Worm (Caenorhabditis elegans) whole organism, L4 larva: ENCODE data around the gene str-232.

ENCODE experiments used
- D1046.2 ChIP-seq: fragments of 200-800 bp; sonication (Bioruptor generic); IDR thresholded peaks from 2 replicates; pipeline ENCODE4 v1.3.6; 2022; ENCODE audit warnings: missing genetic modification characterization, missing compliant biosample characterization
- F49E8.2 ChIP-seq: sonication (generic microtip); optimal IDR thresholded peaks from 2 replicates; lab custom pipeline; 2016; ENCODE audit warnings: missing compliant biosample characterization, mild to moderate bottlenecking, missing genetic modification characterization, borderline replicate concordance
- T20F7.1 ChIP-seq: fragments of 200-800 bp; sonication (Bioruptor generic); optimal IDR thresholded peaks from 2 replicates; lab custom pipeline; 2018; ENCODE audit warnings: mild to moderate bottlenecking, missing genetic modification characterization, missing compliant biosample characterization
- Y5F2A.4 ChIP-seq: fragments of 200-800 bp; sonication (Bioruptor generic); optimal IDR thresholded peaks from 2 replicates; lab custom pipeline; 2018; ENCODE audit warnings: mild to moderate bottlenecking, missing genetic modification characterization, missing compliant biosample characterization
- ZK546.5 ChIP-seq, 2 experiments: sonication (generic microtip); optimal IDR thresholded peaks; 2 replicates each; lab custom pipeline; 2017; ENCODE audit warnings: missing biosample characterization in 2 of 2, missing genetic modification characterization in 2 of 2
- aha-1 ChIP-seq: fragments of 150-350 bp; peaks from one replicate; lab custom pipeline; 2014; ENCODE audit warnings: missing biosample characterization, missing genetic modification characterization
- aly-2 ChIP-seq: sonication (generic microtip); optimal IDR thresholded peaks from 2 replicates; lab custom pipeline; 2018; ENCODE audit warnings: missing biosample characterization, missing genetic modification characterization
- ceh-44 ChIP-seq: fragments of 200-800 bp; sonication (Bioruptor generic); IDR thresholded peaks from 2 replicates; pipeline ENCODE4 v1.3.6; 2022; ENCODE audit warnings: missing genetic modification reagents, missing genetic modification characterization, missing compliant biosample characterization
- daf-12 ChIP-seq: fragments of 150-350 bp; optimal IDR thresholded peaks from 2 replicates; lab custom pipeline; 2014; ENCODE audit warnings: missing biosample characterization, missing genetic modification reagents, missing genetic modification characterization
- dmd-6 ChIP-seq: fragments of 200-800 bp; sonication (Bioruptor generic); IDR thresholded peaks from 2 replicates; pipeline ENCODE4 v1.3.6; 2022; ENCODE audit warnings: missing genetic modification reagents, missing genetic modification characterization, missing compliant biosample characterization
- egl-27 ChIP-seq: sonication (generic microtip); optimal IDR thresholded peaks from 3 replicates; lab custom pipeline; 2017; ENCODE audit warnings: missing biosample characterization, missing genetic modification reagents, missing genetic modification characterization
- hif-1 ChIP-seq, 2 experiments: sonication (generic microtip); optimal IDR thresholded peaks; 2 replicates each; lab custom pipeline; 2016 to 2017; ENCODE audit warnings: missing compliant biosample characterization in 2 of 2, missing genetic modification characterization in 2 of 2, missing genetic modification reagents in 2 of 2, missing genotype in 2 of 2, mild to moderate bottlenecking in 1 of 2
- hlh-11 ChIP-seq: fragments of 200-800 bp; sonication (Bioruptor generic); optimal IDR thresholded peaks from 2 replicates; lab custom pipeline; 2018; ENCODE audit warnings: mild to moderate bottlenecking, missing genetic modification characterization, missing compliant biosample characterization
- lim-7 ChIP-seq: fragments of 200-800 bp; sonication (Bioruptor generic); IDR thresholded peaks from 2 replicates; pipeline ENCODE4 v1.3.6; 2022; ENCODE audit warnings: missing genetic modification characterization, missing compliant biosample characterization
- madf-5 ChIP-seq, 2 experiments: fragments of 200-800 bp; sonication (Bioruptor generic); IDR thresholded peaks; 2 replicates each; pipeline ENCODE4 v1.3.6; 2022; ENCODE audit warnings: missing compliant biosample characterization in 2 of 2, missing genetic modification characterization in 2 of 2
- madf-9 ChIP-seq: fragments of 200-800 bp; sonication (Bioruptor generic); conservative IDR thresholded peaks from 2 replicates; pipeline ENCODE4 v1.3.6; 2022; ENCODE audit warnings: missing genetic modification reagents, missing genetic modification characterization, missing compliant biosample characterization
- mxl-3 ChIP-seq: fragments of 200-800 bp; sonication (Bioruptor generic); optimal IDR thresholded peaks from 2 replicates; lab custom pipeline; 2018; ENCODE audit warnings: mild to moderate bottlenecking, missing genetic modification characterization, missing compliant biosample characterization
- nhr-25 ChIP-seq: sonication (generic microtip); optimal IDR thresholded peaks from 2 replicates; lab custom pipeline; 2017; ENCODE audit warnings: missing genetic modification characterization, mild to moderate bottlenecking, missing compliant biosample characterization, antibody characterized with exemption, moderate library complexity, borderline replicate concordance; ENCODE audit not compliant: insufficient read depth
- nhr-28 ChIP-seq: fragments of 150-350 bp; optimal IDR thresholded peaks from 2 replicates; lab custom pipeline; 2014; ENCODE audit warnings: missing biosample characterization, missing genetic modification characterization
- nhr-42 ChIP-seq: fragments of 200-800 bp; sonication (Bioruptor generic); IDR thresholded peaks from 2 replicates; pipeline ENCODE4 v1.3.6; 2022; ENCODE audit warnings: missing genetic modification characterization, missing compliant biosample characterization
- nhr-6 ChIP-seq: fragments of 150-350 bp; optimal IDR thresholded peaks from 2 replicates; lab custom pipeline; 2014; ENCODE audit warnings: missing biosample characterization, missing genetic modification characterization
- nhr-76 ChIP-seq: fragments of 150-350 bp; optimal IDR thresholded peaks from 2 replicates; lab custom pipeline; 2014; ENCODE audit warnings: missing biosample characterization, missing genetic modification characterization
- rbr-2 ChIP-seq: sonication (generic microtip); optimal IDR thresholded peaks from 2 replicates; lab custom pipeline; 2016; ENCODE audit warnings: missing genotype, missing genetic modification characterization, missing compliant biosample characterization
- spr-3 ChIP-seq: fragments of 200-800 bp; sonication (Bioruptor generic); optimal IDR thresholded peaks from 2 replicates; lab custom pipeline; 2018; ENCODE audit warnings: mild to moderate bottlenecking, missing genetic modification characterization, missing compliant biosample characterization
- unc-62 ChIP-seq, 3 experiments: fragments of 150-350 bp in 1 of 3; sonication (generic microtip); optimal IDR thresholded peaks in 2 of 3; peaks in 1 of 3; 1 replicate in 1 of 3; 2 replicates in 2 of 3; lab custom pipeline; 2014 to 2017; ENCODE audit warnings: missing biosample characterization in 3 of 3, missing genetic modification characterization in 3 of 3, missing genetic modification reagents in 3 of 3, missing genotype in 1 of 3
- vab-7 ChIP-seq: fragments of 200-800 bp; sonication (Bioruptor generic); IDR thresholded peaks from 2 replicates; pipeline ENCODE4 v1.3.6; 2022; ENCODE audit warnings: missing genetic modification reagents, missing genetic modification characterization, missing compliant biosample characterization

The str-232 gene

ce11 chrV:15975845-15976244 is 39.7 kb downstream of the str-232 start, which contains the start of gene clec-232:
clec-232 (plus strand) TSS chrV:15976145.
- TF ChIP-seq madf-5 (GFP tag; IDR thresholded peaks at IDR 0.05; lab: Robert Waterston, UW) (no peak), Y5F2A.4 (GFP tag; lab: Kevin White, UChicago) (no peak), D1046.2 (GFP tag; lab: Robert Waterston, UW) (no peak), nhr-28 (tag; lab: Kevin White, UChicago) (no peak), vab-7 (no peak), hif-1 (tag; optimal IDR thresholded peaks at IDR 0.05; lab: Kevin White, UChicago) (no peak)
- TF ChIP-seq, all 104 proteins: peak for 0

- TF ChIP-seq aha-1 (tag; lab: Kevin White, UChicago), result peak; percentile 4
- no peak for TF ChIP-seq daf-12 (tag; lab: Kevin White, UChicago)
- no peak for TF ChIP-seq F49E8.2 (tag; lab: Kevin White, UChicago)
- TF ChIP-seq vab-7, result no peak
- TF ChIP-seq nhr-6, result no peak
Measured at ce11 chrV:15974836-15975235, 40.7 kb downstream of the str-232 start, which contains the start of gene sru-22. sru-22 (minus strand) TSS chrV:15974936.

- no peak for TF ChIP-seq hlh-11 (tag; lab: Kevin White, UChicago)
Measured at ce11 chrV:15972484-15972883, 43.1 kb downstream of the str-232 start, which contains the start of gene sru-23. sru-23 (minus strand) TSS chrV:15972584.

ce11 chrV:15970820-15971219 is 44.7 kb downstream of the str-232 start:
- peak in 1 of 2 experiments; percentile 97 for TF ChIP-seq unc-62 (GFP tag; optimal IDR thresholded peaks at IDR 0.05 in 1 of 2; lab: Kevin White, UChicago)
- TF ChIP-seq unc-62 (tag; optimal IDR thresholded peaks at IDR 0.05; lab: Kevin White, UChicago), result no peak
- TF ChIP-seq aly-2 (tag; lab: Kevin White, UChicago), result no peak

ce11 chrV:15969653-15970052 is 45.9 kb downstream of the str-232 start, which contains the start of gene F36G9.7:
F36G9.7 (minus strand) TSS chrV:15969753.
- no peak for TF ChIP-seq madf-9 (GFP tag; lab: Robert Waterston, UW)
- TF ChIP-seq ceh-44 (GFP tag; lab: Robert Waterston, UW), result no peak
- no peak for TF ChIP-seq dmd-6 (GFP tag; lab: Robert Waterston, UW)
- no peak for TF ChIP-seq lim-7 (GFP tag; lab: Robert Waterston, UW)
- TF ChIP-seq nhr-25 (tag; lab: Kevin White, UChicago), result no peak
- TF ChIP-seq ZK546.5 (tag; optimal IDR thresholded peaks at IDR 0.05; lab: Kevin White, UChicago), result no peak
- no peak for TF ChIP-seq mxl-3 (GFP tag; lab: Kevin White, UChicago)
- TF ChIP-seq T20F7.1 (GFP tag; lab: Kevin White, UChicago), result no peak
- TF ChIP-seq nhr-76 (tag; lab: Kevin White, UChicago), result no peak

ce11 chrV:15967542-15967941 is 48.0 kb downstream of the str-232 start, which contains the start of gene sri-1:
sri-1 (minus strand) TSS chrV:15967642.
- TF ChIP-seq egl-27 (tag; lab: Kevin White, UChicago) (no peak), lim-7 (GFP tag; lab: Robert Waterston, UW) (no peak), rbr-2 (tag; lab: Kevin White, UChicago) (no peak), nhr-42 (no peak)
- TF ChIP-seq, all 104 proteins: peak for 0

ce11 chrV:15965114-15965513 is 50.4 kb downstream of the str-232 start, which contains the start of gene sri-2:
sri-2 (minus strand) TSS chrV:15965214.
- TF ChIP-seq spr-3 (no peak), aha-1 (tag; lab: Kevin White, UChicago) (peak; percentile 21)
